Worm (Caenorhabditis elegans) whole organism, dauer: ENCODE measurements around the gene F43C9.2.

ENCODE experiments used
- unc-62 ChIP-seq: sonication (generic microtip); optimal IDR thresholded peaks from 2 replicates; lab custom pipeline; 2017; ENCODE audit warnings: missing biosample characterization, missing genetic modification reagents, missing genetic modification characterization

F43C9.2 gene

ce11 chrX:4783117-4783775 lies at the start of gene F43C9.2:
TSS of gene F43C9.2 (plus strand) at chrX:4783613.
- TF ChIP-seq unc-62: no peak

ce11 chrX:4740630-4741029 lies 42.8 kb upstream of the F43C9.2 start:
- no peak for TF ChIP-seq unc-62

ce11 chrX:4742285-4742684 lies 41.1 kb upstream of the F43C9.2 start:
- no peak for TF ChIP-seq unc-62

- no peak for TF ChIP-seq unc-62
These were observed 39.4 kb upstream of the F43C9.2 start for ce11 chrX:4744037-4744436.

- TF ChIP-seq unc-62: no peak
These were observed 34.3 kb upstream of the F43C9.2 start, which contains the start of gene lon-2 for ce11 chrX:4749080-4749479. TSS of gene lon-2 (minus strand) at chrX:4749083.

ce11 chrX:4754725-4755124 lies 28.7 kb upstream of the F43C9.2 start, which contains the start of gene C39E6.2:
TSS of gene C39E6.2 (minus strand) at chrX:4755118.
- TF ChIP-seq unc-62: no peak

ce11 chrX:4759718-4760117 lies 23.7 kb upstream of the F43C9.2 start:
- TF ChIP-seq unc-62: no peak

ce11 chrX:4761540-4761939 lies 21.9 kb upstream of the F43C9.2 start, which contains the start of gene mls-2:
TSS of gene mls-2 (minus strand) at chrX:4761640.
- no peak for TF ChIP-seq unc-62

- TF ChIP-seq unc-62: no peak
These were observed 13.5 kb upstream of the F43C9.2 start, which contains the start of gene npr-1 for ce11 chrX:4769885-4770284. TSS of gene npr-1 (minus strand) at chrX:4769985.

ce11 chrX:4782197-4782596 lies 1.2 kb upstream of the F43C9.2 start, which contains the start of gene hum-10:
TSS of gene hum-10 (minus strand) at chrX:4782297.
- no peak for TF ChIP-seq unc-62

- TF ChIP-seq unc-62: no peak
These were observed 1.4 kb downstream of the F43C9.2 start for ce11 chrX:4784776-4785175.

ce11 chrX:4787525-4787924 lies 4.1 kb downstream of the F43C9.2 start:
- no peak for TF ChIP-seq unc-62

ce11 chrX:4788958-4789357 lies 5.5 kb downstream of the F43C9.2 start:
- no peak for TF ChIP-seq unc-62

- no peak for TF ChIP-seq unc-62
These were observed 7.2 kb downstream of the F43C9.2 start for ce11 chrX:4790614-4791013.

ce11 chrX:4792979-4793378 lies 9.6 kb downstream of the F43C9.2 start, which contains the start of gene F43C9.1:
TSS of gene F43C9.1 (plus strand) at chrX:4793279.
- no peak for TF ChIP-seq unc-62

- no peak for TF ChIP-seq unc-62
These were observed 10.6 kb downstream of the F43C9.2 start for ce11 chrX:4794062-4794461.

ce11 chrX:4795329-4795728 lies 11.9 kb downstream of the F43C9.2 start:
- no peak for TF ChIP-seq unc-62

ce11 chrX:4800078-4800621 lies 16.7 kb downstream of the F43C9.2 start, which contains the start of gene mig-13:
TSS of gene mig-13 (minus strand) at chrX:4800128.
- TF ChIP-seq unc-62: no peak
